3 worm cellular contexts compared by ENCODE assay signal in the genomic region with DNA sequence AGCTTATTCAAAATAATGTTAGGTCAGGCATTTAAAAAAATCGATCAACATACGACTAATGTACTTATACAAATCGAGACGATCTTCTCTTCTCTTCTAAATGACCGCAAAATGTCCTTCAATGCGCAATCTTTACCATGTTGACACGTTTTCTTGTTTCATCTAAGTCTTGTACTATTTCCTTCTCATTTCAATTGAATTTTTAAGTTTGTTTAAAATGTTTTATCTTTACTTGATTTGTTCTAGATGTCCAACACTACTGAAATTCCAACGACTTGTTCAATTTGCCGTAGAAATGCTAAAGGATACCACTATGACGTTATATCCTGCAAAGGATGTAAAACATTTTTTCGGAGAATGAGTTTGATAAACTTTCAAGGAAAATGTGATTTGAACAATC.
TF ChIP-seq lines count a peak whose summit lies in the region.

Gene nhr-263, minus strand, starts transcription at position 101 of the 400 bp plus-strand sequence.
Gene nhr-148, plus strand, starts transcription at position 215 of the 400 bp plus-strand sequence.

TF ChIP-seq in whole organism, L1 larva, 84 proteins besides CTCF, POLR2A, EP300 and RAD21:
- TF ChIP-seq blmp-1 (tag; optimal IDR thresholded peaks at IDR 0.05; lab: Kevin White, UChicago) (peak; percentile 2), lin-13 (GFP tag; optimal IDR thresholded peaks at IDR 0.05; lab: Kevin White, UChicago) (no peak)
TF ChIP-seq in whole organism, L1 larva: peak in this region for 1.

TF ChIP-seq in whole organism, L2 larva, 48 proteins besides CTCF, POLR2A, EP300 and RAD21:
- TF ChIP-seq ztf-1 (GFP tag; conservative IDR thresholded peaks at IDR 0.05; lab: Robert Waterston, UW) (no peak), sma-9 (GFP tag; optimal IDR thresholded peaks at IDR 0.05; lab: Kevin White, UChicago) (peak; percentile 37), sma-9 (tag; optimal IDR thresholded peaks at IDR 0.05; lab: Kevin White, UChicago) (no peak)
TF ChIP-seq in whole organism, L2 larva: peak in this region for 1.

TF ChIP-seq in whole organism, L3 larva, 47 proteins besides CTCF, POLR2A, EP300 and RAD21:
- TF ChIP-seq nhr-25 (tag; optimal IDR thresholded peaks at IDR 0.05; lab: Kevin White, UChicago), result peak; percentile 43
- TF ChIP-seq nhr-43 (tag; optimal IDR thresholded peaks at IDR 0.05; lab: Kevin White, UChicago; ENCODE audit: poor library complexity, severe bottlenecking), result no peak

Comparison
In these comparisons a context has a peak if more than half of its experiments do, and no peak if none do; other contexts are left out.
1. Of the 22 proteins assayed by ChIP-seq in both whole organism, L1 larva and whole organism, L2 larva: peak only in whole organism, L1 larva: blmp-1; only in whole organism, L2 larva: none; in both: none; in neither: 21.